Worm (Caenorhabditis elegans): ENCODE results near the gene Y59A8B.19.
"Not testable (repeated sequence)": the region's sequence is repeated elsewhere in the genome, so short reads cannot be mapped to it uniquely, and the experiment has no call there.

The Y59A8B.19 gene

DNA sequence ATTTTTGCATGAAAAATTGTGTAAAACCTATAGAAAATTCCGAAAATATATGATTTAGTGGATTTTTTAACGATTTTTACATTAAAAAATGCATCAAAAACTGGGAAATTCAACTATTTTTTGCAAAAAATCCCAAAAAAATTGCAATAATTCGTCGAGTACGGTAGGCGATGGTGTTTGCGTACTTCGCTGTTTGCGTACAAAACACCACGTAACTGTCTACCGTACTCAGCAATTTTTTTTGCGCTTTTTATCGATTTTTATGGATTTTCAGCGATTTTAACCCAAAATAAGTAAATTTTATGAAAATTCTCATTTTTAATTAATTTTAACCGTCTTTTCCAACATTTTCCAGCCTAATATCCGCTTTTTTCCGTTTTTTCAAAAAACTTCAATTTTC is 24.1 kb upstream of the Y59A8B.19 start:
- no peak for TF ChIP-seq F55B11.4 (tag; optimal IDR thresholded peaks at IDR 0.05; ENCODE audit: borderline replicate concordance, insufficient read depth)
- TF ChIP-seq let-526 (GFP tag; IDR thresholded peaks at IDR 0.05), result no peak
- TF ChIP-seq F37B4.10 (GFP tag; IDR thresholded peaks at IDR 0.05), result no peak
- no peak for TF ChIP-seq madf-8 (GFP tag; conservative IDR thresholded peaks at IDR 0.05)
- no peak for TF ChIP-seq sea-2 (GFP tag; IDR thresholded peaks at IDR 0.05)
- no peak for TF ChIP-seq gei-17 (GFP tag; optimal IDR thresholded peaks at IDR 0.05)
- peak; percentile 87 for TF ChIP-seq lsl-1 (GFP tag; optimal IDR thresholded peaks at IDR 0.05)
- TF ChIP-seq F22D6.2 (tag; optimal IDR thresholded peaks at IDR 0.05), result no peak
- TF ChIP-seq D2030.7 (GFP tag; IDR thresholded peaks at IDR 0.05), result peak; percentile 50; the same call in 1 of the 2 replicates
- no peak for TF ChIP-seq rcor-1 (GFP tag; IDR thresholded peaks at IDR 0.05)

DNA sequence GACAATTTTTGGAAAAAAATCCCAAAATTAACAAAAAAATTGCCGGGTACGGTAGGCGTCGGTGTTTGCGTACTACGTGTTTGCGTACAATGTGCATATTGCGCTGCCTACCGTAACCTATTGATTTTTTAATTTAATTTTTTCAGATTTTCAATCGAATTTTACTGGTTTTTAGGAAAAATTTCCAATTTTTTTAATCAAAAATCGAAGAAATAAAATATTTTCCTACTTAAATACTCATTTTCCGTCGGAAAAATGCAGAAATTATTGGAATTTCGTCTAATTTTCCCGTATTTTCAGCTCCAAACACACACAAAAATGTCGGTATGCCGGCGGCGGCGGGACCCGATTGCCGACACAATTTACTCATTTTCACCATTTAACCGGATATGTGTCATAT is 21.1 kb upstream of the Y59A8B.19 start, which contains the start of gene Y59A8B.21:
TSS of gene Y59A8B.21 (plus strand) at position 301 of the 400 bp plus-strand sequence.
- TF ChIP-seq nhr-27 (tag; optimal IDR thresholded peaks at IDR 0.05) (no peak), let-607 (tag; optimal IDR thresholded peaks at IDR 0.05) (no peak), ceh-27 (GFP tag; optimal IDR thresholded peaks at IDR 0.05) (no peak), nhr-120 (GFP tag; IDR thresholded peaks at IDR 0.05) (no peak), D2030.7 (GFP tag; IDR thresholded peaks at IDR 0.05) (0 out of 2 replicates have a peak, but pooled peaks have one; percentile 9), Y53F4B.3 (GFP tag; IDR thresholded peaks at IDR 0.05) (no peak), dpl-1 (GFP tag; optimal IDR thresholded peaks at IDR 0.05) (no peak), ZK185.1 (tag; optimal IDR thresholded peaks at IDR 0.05; ENCODE audit: poor library complexity, severe bottlenecking) (no peak), lsl-1 (GFP tag; optimal IDR thresholded peaks at IDR 0.05) (peak; percentile 87), ekl-4 (GFP tag; IDR thresholded peaks at IDR 0.05) (no peak)

DNA sequence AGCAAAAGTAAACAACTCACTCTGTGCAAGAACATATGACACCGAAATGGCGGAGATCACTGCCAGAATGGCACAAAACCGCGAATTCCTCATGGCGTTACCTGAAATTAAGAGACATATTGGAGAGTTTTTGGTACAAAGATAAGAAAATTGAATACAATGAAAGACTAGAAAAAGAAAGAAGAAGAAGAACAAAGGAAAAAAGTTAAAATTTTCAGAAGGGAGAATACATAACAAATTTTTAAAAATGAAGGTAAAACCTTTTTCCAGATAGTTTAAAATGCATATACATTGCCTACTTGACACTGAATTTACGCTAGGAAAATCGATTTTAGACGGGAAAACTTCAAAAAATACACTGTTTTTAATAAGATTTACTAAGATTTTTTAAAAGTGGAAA is 5.8 kb upstream of the Y59A8B.19 start, which contains the start of gene lon-8:
TSS of gene lon-8 (minus strand) at position 101 of the 400 bp plus-strand sequence.
- no peak for TF ChIP-seq B0261.1 (tag; optimal IDR thresholded peaks at IDR 0.05)
- no peak for TF ChIP-seq K11D2.4 (GFP tag; IDR thresholded peaks at IDR 0.05)
- no peak for TF ChIP-seq ztf-25 (GFP tag; IDR thresholded peaks at IDR 0.05)

DNA sequence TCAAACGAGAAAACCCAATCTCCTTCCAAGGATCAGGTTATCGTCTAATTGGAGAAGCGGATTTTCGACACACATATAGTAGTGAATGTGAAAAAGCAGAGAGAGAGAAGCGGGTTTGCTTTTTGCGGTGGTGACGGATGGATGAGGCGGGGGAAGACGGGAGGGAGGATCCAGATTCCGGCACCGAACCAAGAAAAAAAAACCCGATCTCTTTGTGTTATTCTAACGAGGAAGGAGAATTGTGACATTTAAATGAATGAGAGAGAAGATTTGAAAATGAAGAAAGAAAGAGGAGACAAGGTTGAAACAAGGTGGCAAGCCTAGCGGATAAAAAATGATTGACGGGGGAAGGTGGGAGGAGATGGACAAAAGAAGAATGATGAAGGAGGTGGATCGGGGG is 3.2 kb upstream of the Y59A8B.19 start:
- TF ChIP-seq F52B5.7 (tag; optimal IDR thresholded peaks at IDR 0.05) (no peak), madf-6 (GFP tag; IDR thresholded peaks at IDR 0.05) (no peak), let-607 (tag; optimal IDR thresholded peaks at IDR 0.05) (no peak), hmg-20 (GFP tag; IDR thresholded peaks at IDR 0.05) (no peak)

DNA sequence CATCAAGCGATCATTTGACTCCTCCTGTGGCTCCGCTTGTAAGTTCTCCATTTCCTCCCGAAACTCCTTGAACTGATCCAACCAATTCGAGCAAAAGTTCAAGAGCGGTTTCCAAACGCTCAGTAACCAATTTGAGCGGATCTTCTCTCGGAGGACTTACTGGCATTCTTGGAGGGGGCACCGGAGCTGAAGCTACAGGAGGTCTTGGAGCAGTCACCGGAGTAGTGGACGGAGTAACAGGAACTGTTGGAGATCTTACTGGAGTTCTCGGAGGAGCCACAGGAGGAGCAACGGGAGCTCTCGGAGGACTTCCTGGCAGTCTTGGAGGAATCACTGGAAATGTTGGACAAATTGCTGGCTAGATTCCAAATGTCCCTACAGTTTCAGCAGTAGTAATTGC is 1.6 kb downstream of the Y59A8B.19 start:
- TF ChIP-seq zfh-2 (GFP tag; conservative IDR thresholded peaks at IDR 0.05), result peak; percentile 54; the same call in 1 of the 2 replicates
- TF ChIP-seq ztf-6 (GFP tag; IDR thresholded peaks at IDR 0.05), result no peak

DNA sequence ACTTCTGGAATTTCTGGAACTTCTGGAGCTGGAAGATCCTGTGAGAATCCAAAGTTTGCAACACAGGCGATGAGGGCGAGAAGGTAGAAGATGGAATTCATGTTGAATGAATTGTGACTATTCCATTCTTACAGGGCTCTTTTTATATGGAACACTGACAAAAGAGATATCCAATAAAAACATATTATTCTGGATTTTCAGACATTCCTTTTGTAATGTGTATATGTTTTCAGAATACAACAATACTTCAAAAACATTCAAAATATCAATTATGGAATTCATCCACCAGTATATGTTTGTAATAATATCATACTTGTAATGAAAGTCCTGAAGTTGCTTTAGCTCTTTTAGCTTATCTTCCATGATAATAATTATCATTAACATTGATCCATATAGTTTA is 3.7 kb downstream of the Y59A8B.19 start, which contains the start of gene Y59A8B.26:
TSS of gene Y59A8B.26 (minus strand) at position 101 of the 400 bp plus-strand sequence.
- TF ChIP-seq ceh-58 (GFP tag; IDR thresholded peaks at IDR 0.05); nhr-80 (tag; optimal IDR thresholded peaks at IDR 0.05); ZK185.1 (tag; optimal IDR thresholded peaks at IDR 0.05; ENCODE audit: poor library complexity, severe bottlenecking): not testable (repeated sequence)

DNA sequence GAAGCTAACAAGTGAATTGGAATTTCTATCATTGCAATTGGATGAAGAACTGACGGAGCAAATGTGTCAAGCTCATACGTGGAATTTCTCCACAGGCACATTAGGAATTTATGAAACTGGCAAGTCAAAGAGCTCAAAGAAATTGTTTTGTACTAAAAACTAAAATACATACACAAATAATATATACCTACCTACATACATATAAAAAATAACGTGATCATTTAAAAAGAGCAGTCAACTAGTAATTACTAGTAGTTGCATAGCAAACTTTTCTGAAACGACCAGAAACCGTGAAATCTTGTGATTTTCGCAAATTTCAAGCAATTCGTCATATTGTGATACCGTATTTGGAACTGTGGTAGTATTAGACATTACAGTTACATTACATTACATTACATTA is 7.1 kb downstream of the Y59A8B.19 start, which contains the start of gene srh-133:
TSS of gene srh-133 (minus strand) at position 101 of the 400 bp plus-strand sequence.
- TF ChIP-seq die-1 (tag; optimal IDR thresholded peaks at IDR 0.05), result no peak
